Worm (Caenorhabditis elegans) whole organism, L2 larva: ENCODE results near the gene C08B6.10.

ENCODE experiments used
- Y55F3AM.14 ChIP-seq: fragments of 200-800 bp; sonication (Bioruptor generic); optimal IDR thresholded peaks from 2 replicates; lab custom pipeline; 2018; ENCODE audit warnings: mild to moderate bottlenecking, missing genetic modification characterization, missing compliant biosample characterization
- ZK546.5 ChIP-seq: sonication (generic microtip); optimal IDR thresholded peaks from 2 replicates; lab custom pipeline; 2017; ENCODE audit warnings: missing biosample characterization, missing genetic modification characterization
- alr-1 ChIP-seq: fragments of 150-350 bp; optimal IDR thresholded peaks from 2 replicates; lab custom pipeline; 2014; ENCODE audit warnings: missing biosample characterization, missing genetic modification characterization
- aly-2 ChIP-seq: fragments of 150-350 bp; optimal IDR thresholded peaks from 2 replicates; lab custom pipeline; 2014; ENCODE audit warnings: missing biosample characterization, missing genetic modification characterization
- ama-1 ChIP-seq: fragments of 150-350 bp; optimal IDR thresholded peaks from 2 replicates; lab custom pipeline; 2018; ENCODE audit warnings: inconsistent platforms
- blmp-1 ChIP-seq: sonication (generic microtip); optimal IDR thresholded peaks from 2 replicates; lab custom pipeline; 2017; ENCODE audit warnings: missing genetic modification characterization, mild to moderate bottlenecking, missing compliant biosample characterization, antibody characterized with exemption, moderate library complexity; ENCODE audit not compliant: insufficient read depth
- ceh-16 ChIP-seq: fragments of 150-350 bp; optimal IDR thresholded peaks from 2 replicates; lab custom pipeline; 2014; ENCODE audit warnings: missing biosample characterization, missing genetic modification characterization
- crh-2 ChIP-seq: sonication (generic microtip); optimal IDR thresholded peaks from 2 replicates; lab custom pipeline; 2017; ENCODE audit warnings: missing biosample characterization, missing genetic modification characterization
- dmd-4 ChIP-seq: sonication (generic microtip); optimal IDR thresholded peaks from 2 replicates; lab custom pipeline; 2017; ENCODE audit warnings: missing biosample characterization, missing genetic modification characterization
- fos-1 ChIP-seq: fragments of 150-350 bp; optimal IDR thresholded peaks from 2 replicates; lab custom pipeline; 2014; ENCODE audit warnings: missing biosample characterization, missing genetic modification characterization
- lin-11 ChIP-seq: fragments of 150-350 bp; sonication (generic microtip); optimal IDR thresholded peaks from 2 replicates; lab custom pipeline; 2014; ENCODE audit warnings: missing biosample characterization, missing genetic modification characterization, inconsistent platforms, mixed read lengths
- lin-13 ChIP-seq: fragments of 150-350 bp; optimal IDR thresholded peaks from 2 replicates; lab custom pipeline; 2014; ENCODE audit warnings: missing biosample characterization, missing genetic modification reagents, missing genetic modification characterization
- lin-39 ChIP-seq: fragments of 150-350 bp; optimal IDR thresholded peaks from 2 replicates; lab custom pipeline; 2014; ENCODE audit warnings: missing biosample characterization, missing genetic modification reagents, missing genetic modification characterization
- lsy-2 ChIP-seq, 2 experiments: fragments of 150-350 bp in 1 of 2; sonication (generic microtip) in 1 of 2; optimal IDR thresholded peaks; 2 replicates each; lab custom pipeline; 2014 to 2017; ENCODE audit warnings: missing biosample characterization in 2 of 2, missing genetic modification characterization in 2 of 2
- mab-5 ChIP-seq: fragments of 150-350 bp; optimal IDR thresholded peaks from 2 replicates; lab custom pipeline; 2014; ENCODE audit warnings: missing biosample characterization, missing genetic modification characterization
- mdl-1 ChIP-seq, 2 experiments: fragments of 150-350 bp in 1 of 2; sonication (generic microtip) in 1 of 2; optimal IDR thresholded peaks; 2 replicates each; lab custom pipeline; 2017; ENCODE audit warnings: missing biosample characterization in 2 of 2, missing genetic modification characterization in 2 of 2
- nhr-10 ChIP-seq: sonication (generic microtip); optimal IDR thresholded peaks from 2 replicates; lab custom pipeline; 2017; ENCODE audit warnings: missing biosample characterization, missing genetic modification characterization
- nhr-11 ChIP-seq: fragments of 150-350 bp; optimal IDR thresholded peaks from 2 replicates; lab custom pipeline; 2014; ENCODE audit warnings: missing biosample characterization, missing genetic modification characterization
- nhr-129 ChIP-seq: fragments of 150-350 bp; optimal IDR thresholded peaks from 2 replicates; lab custom pipeline; 2014; ENCODE audit warnings: missing biosample characterization, missing genetic modification characterization
- nhr-21 ChIP-seq: fragments of 150-350 bp; optimal IDR thresholded peaks from 2 replicates; lab custom pipeline; 2014; ENCODE audit warnings: missing biosample characterization, missing genetic modification characterization
- nhr-23 ChIP-seq: fragments of 150-350 bp; optimal IDR thresholded peaks from 2 replicates; lab custom pipeline; 2014; ENCODE audit warnings: missing biosample characterization, missing genetic modification reagents, missing genetic modification characterization
- nhr-25 ChIP-seq: fragments of 150-350 bp; sonication (generic microtip); optimal IDR thresholded peaks from 3 replicates; lab custom pipeline; 2014; ENCODE audit warnings: missing biosample characterization, missing genetic modification characterization
- nhr-6 ChIP-seq: fragments of 150-350 bp; optimal IDR thresholded peaks from 2 replicates; lab custom pipeline; 2014; ENCODE audit warnings: missing biosample characterization, missing genetic modification characterization
- nhr-77 ChIP-seq: fragments of 150-350 bp; optimal IDR thresholded peaks from 2 replicates; lab custom pipeline; 2014; ENCODE audit warnings: missing biosample characterization, missing genetic modification characterization
- sem-4 ChIP-seq: fragments of 150-350 bp; optimal IDR thresholded peaks from 2 replicates; lab custom pipeline; 2014; ENCODE audit warnings: missing biosample characterization, missing genetic modification reagents, missing genetic modification characterization
- skn-1 ChIP-seq: sonication (generic microtip); optimal IDR thresholded peaks from 2 replicates; lab custom pipeline; 2017; ENCODE audit warnings: missing biosample characterization, missing genetic modification characterization
- sma-3 ChIP-seq: sonication (generic microtip); optimal IDR thresholded peaks from 2 replicates; lab custom pipeline; 2016; ENCODE audit warnings: missing genetic modification reagents, missing genetic modification characterization, missing compliant biosample characterization
- unc-39 ChIP-seq: fragments of 150-350 bp; optimal IDR thresholded peaks from 2 replicates; lab custom pipeline; 2014; ENCODE audit warnings: missing biosample characterization, missing genetic modification characterization
- unc-55 ChIP-seq: fragments of 150-350 bp; sonication (generic microtip); optimal IDR thresholded peaks from 3 replicates; lab custom pipeline; 2014; ENCODE audit warnings: missing biosample characterization, missing genetic modification reagents, missing genetic modification characterization
- unc-62 ChIP-seq: fragments of 150-350 bp; optimal IDR thresholded peaks from 2 replicates; lab custom pipeline; 2014; ENCODE audit warnings: missing biosample characterization, missing genetic modification reagents, missing genetic modification characterization
- ztf-11 ChIP-seq: sonication (generic microtip); optimal IDR thresholded peaks from 2 replicates; lab custom pipeline; 2017; ENCODE audit warnings: missing biosample characterization, missing genetic modification characterization
- ztf-4 ChIP-seq: fragments of 150-350 bp; optimal IDR thresholded peaks from 2 replicates; lab custom pipeline; 2014; ENCODE audit warnings: missing biosample characterization, missing genetic modification characterization

The C08B6.10 gene

DNA sequence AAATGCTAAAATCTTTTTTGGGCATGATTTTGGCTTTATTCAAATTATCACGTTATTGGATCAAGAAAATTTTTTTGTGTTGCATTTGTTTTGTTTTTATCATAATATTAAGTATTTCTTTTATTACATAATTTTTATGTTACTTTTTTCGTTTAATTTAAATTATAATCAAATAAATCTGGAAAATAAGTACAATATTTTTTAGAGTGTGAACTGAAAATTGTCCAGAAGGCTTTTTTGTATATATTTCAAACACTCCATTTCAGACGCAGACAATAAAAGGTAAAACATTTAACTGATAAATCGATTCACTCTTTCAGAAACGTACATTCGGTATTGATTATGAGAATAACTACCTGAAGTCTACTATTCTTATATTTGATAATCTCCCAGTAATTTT is 18.0 kb upstream of the C08B6.10 start, which contains the start of gene C08B6.11:
C08B6.11 (plus strand) TSS at position 301 of the 400 bp plus-strand sequence.
- TF ChIP-seq alr-1 (tag; lab: Kevin White, UChicago) (no peak), ZK546.5 (tag; lab: Kevin White, UChicago) (no peak)

DNA sequence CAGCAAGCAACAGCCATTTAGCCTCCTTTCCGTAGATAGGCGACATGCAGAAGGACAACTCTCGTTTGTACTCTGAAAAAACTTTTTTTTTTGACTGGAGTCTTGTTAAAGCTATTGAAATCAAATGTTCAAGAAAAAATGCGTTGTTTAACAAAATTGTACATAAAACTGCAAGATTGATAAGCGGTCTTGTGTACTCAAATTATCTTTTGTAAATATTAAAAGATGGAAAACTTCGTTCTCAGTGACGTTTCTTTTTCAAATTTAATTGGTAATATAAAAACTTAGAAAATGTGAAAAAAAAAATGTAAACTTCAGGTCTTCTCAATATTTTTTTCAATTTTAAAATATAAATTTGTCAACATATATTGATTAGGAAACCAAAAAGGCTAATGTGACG is 14.2 kb upstream of the C08B6.10 start:
- TF ChIP-seq ztf-4 (tag; lab: Kevin White, UChicago) = no peak
- no peak for TF ChIP-seq nhr-25 (tag; lab: Kevin White, UChicago)
- TF ChIP-seq sma-3 (GFP tag; lab: Kevin White, UChicago) = no peak
- TF ChIP-seq nhr-21 = no peak
- no peak for TF ChIP-seq ceh-16
- TF ChIP-seq fos-1 = peak; percentile 24
- TF ChIP-seq nhr-129 (tag; lab: Kevin White, UChicago) = no peak
- TF ChIP-seq lsy-2 (tag; optimal IDR thresholded peaks at IDR 0.05; lab: Kevin White, UChicago) = no peak
- TF ChIP-seq, all 48 proteins: peak for 1

DNA sequence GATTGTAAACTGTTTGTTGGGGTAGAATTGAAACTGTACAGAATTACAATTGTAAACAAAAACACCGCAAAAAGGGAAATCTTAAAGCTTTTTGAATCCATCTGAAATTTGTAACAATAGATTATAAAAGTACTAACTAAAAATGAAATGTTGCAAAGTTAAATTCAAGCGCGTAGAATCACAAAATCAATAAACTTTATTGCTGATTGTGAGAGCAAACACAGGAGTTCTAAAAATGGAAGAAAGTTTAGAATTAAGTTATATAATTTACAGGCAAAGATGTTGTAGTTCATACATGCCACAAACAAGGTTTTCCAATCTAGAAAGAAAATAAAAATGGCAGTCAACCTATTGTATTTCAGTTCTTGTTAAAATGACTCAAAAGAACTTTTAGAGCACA is 13.1 kb upstream of the C08B6.10 start, which contains the start of gene C08B6.3:
C08B6.3 (minus strand) TSS at position 101 of the 400 bp plus-strand sequence.
- TF ChIP-seq nhr-23 = no peak
- no peak for TF ChIP-seq unc-62 (GFP tag; lab: Kevin White, UChicago)
- TF ChIP-seq crh-2 (tag; lab: Kevin White, UChicago) = no peak
- TF ChIP-seq blmp-1 = no peak
- no peak for TF ChIP-seq skn-1 (tag; lab: Kevin White, UChicago)
- no peak for TF ChIP-seq unc-55 (GFP tag; lab: Kevin White, UChicago)
- TF ChIP-seq nhr-129 (tag; lab: Kevin White, UChicago) = no peak
- TF ChIP-seq ztf-11 (tag; lab: Kevin White, UChicago) = no peak

DNA sequence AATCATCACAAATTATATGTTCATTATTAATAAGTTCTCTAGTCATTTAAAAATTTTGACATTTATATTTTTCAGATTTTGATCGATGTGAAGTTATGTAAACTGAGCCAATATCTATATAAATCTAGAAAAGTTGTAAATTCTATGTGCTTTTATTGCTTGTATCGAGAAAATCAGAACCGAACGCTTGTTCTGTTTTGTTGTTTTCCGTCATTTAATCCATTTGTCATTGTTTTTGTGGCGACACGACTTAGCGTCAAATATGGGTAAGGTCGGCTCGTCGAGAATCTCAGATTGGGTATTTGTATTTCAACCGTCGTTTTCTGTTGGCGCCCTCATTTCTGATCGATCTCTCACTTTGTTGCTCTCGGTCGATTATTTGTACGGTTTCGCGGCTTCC is 11.0 kb upstream of the C08B6.10 start, which contains the start of gene cht-5:
cht-5 (plus strand) TSS at position 301 of the 400 bp plus-strand sequence.
- TF ChIP-seq lsy-2 (tag; optimal IDR thresholded peaks at IDR 0.05; lab: Kevin White, UChicago) (no peak), ama-1 (lab: Kevin White, UChicago) (no peak), lin-11 (tag; lab: Kevin White, UChicago) (no peak), nhr-6 (tag; lab: Kevin White, UChicago) (no peak), Y55F3AM.14 (no peak), nhr-25 (tag; lab: Kevin White, UChicago) (no peak), nhr-77 (tag; lab: Kevin White, UChicago) (no peak), fos-1 (no peak), nhr-10 (tag; lab: Kevin White, UChicago) (no peak), ztf-11 (tag; lab: Kevin White, UChicago) (no peak)

DNA sequence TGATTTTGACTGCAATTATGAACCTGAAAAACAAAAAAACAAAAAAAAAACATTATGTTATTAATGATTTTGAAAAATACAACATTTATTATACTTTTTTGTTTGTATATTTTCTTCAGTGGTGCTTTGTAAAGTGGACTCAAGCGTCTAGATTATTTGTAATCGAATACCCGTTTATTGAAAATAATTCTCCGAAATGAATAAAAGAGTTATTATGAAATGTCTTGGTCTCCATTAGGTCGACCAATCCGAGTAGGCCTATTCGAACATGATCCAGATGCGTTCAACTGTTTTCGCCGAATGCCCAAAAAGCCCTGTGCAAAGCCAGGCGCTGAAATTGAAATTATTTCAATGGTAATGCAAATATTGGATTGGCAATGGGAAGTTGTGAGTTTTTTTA is 7.8 kb upstream of the C08B6.10 start, which contains the start of gene C08B6.5:
C08B6.5 (plus strand) TSS at position 301 of the 400 bp plus-strand sequence.
- TF ChIP-seq ztf-11 (tag; lab: Kevin White, UChicago) (no peak), nhr-6 (tag; lab: Kevin White, UChicago) (no peak), lin-39 (tag; lab: Kevin White, UChicago) (no peak), lin-13 (GFP tag; lab: Kevin White, UChicago) (no peak), nhr-10 (tag; lab: Kevin White, UChicago) (no peak), blmp-1 (no peak), Y55F3AM.14 (no peak), sem-4 (tag; lab: Kevin White, UChicago) (no peak), unc-39 (tag; lab: Kevin White, UChicago) (no peak), ztf-4 (tag; lab: Kevin White, UChicago) (no peak)

DNA sequence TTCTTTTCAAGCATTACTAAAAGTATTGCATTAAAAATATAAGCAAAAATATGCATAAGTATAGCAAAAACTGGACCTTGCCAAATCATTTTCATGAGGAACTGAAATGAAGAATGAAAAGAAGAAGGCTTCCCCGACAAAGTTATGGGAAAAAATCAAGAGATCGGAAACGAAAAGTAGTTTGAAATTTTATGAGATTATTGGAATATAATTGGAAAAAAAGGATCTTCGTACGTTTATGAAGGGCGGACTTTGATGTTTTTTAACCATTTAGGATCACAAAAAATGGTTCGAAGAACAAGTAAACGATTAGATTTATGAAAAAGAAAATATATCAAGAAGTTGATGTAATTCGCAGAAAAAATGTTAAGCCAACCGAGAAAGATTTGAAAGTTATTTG is 4.4 kb upstream of the C08B6.10 start, which contains the start of gene srxa-18:
srxa-18 (minus strand) TSS at position 100 of the 400 bp plus-strand sequence.
- TF ChIP-seq dmd-4 (tag; lab: Kevin White, UChicago) (no peak), ztf-11 (tag; lab: Kevin White, UChicago) (no peak), mab-5 (no peak), nhr-25 (tag; lab: Kevin White, UChicago) (no peak), aly-2 (tag; lab: Kevin White, UChicago) (no peak), nhr-11 (tag; lab: Kevin White, UChicago) (no peak), fos-1 (no peak), Y55F3AM.14 (no peak), mdl-1 (tag; optimal IDR thresholded peaks at IDR 0.05; lab: Kevin White, UChicago) (no peak)
